Worm (Caenorhabditis elegans) whole organism, L4 larva: ENCODE results near the gene B0272.3.

ENCODE experiments used
- aly-2 ChIP-seq: sonication (generic microtip); optimal IDR thresholded peaks from 2 replicates; lab custom pipeline; 2018; ENCODE audit warnings: missing biosample characterization, missing genetic modification characterization
- ceh-82 ChIP-seq: sonication (generic microtip); optimal IDR thresholded peaks from 2 replicates; lab custom pipeline; 2017; ENCODE audit warnings: missing biosample characterization, missing genetic modification characterization
- pqm-1 ChIP-seq: sonication (generic microtip); optimal IDR thresholded peaks from 2 replicates; lab custom pipeline; 2017; ENCODE audit warnings: missing biosample characterization, missing genetic modification characterization
- zag-1 ChIP-seq: fragments of 150-350 bp; optimal IDR thresholded peaks from 2 replicates; lab custom pipeline; 2014; ENCODE audit warnings: missing biosample characterization, missing genetic modification characterization

ce11 chrX:9391345-9391744 lies 39.9 kb upstream of the B0272.3 start, which contains the start of gene C23F12.3:
- TF ChIP-seq pqm-1 (no peak), zag-1 (no peak), ceh-82 (tag; lab: Kevin White, UChicago) (no peak), aly-2 (tag; lab: Kevin White, UChicago) (no peak)
